Worm (Caenorhabditis elegans) whole organism, L2 larva: ENCODE results near the gene pix-1.

ENCODE experiments used
- C34F6.9 ChIP-seq: fragments of 150-350 bp; optimal IDR thresholded peaks from 2 replicates; lab custom pipeline; 2014; ENCODE audit warnings: missing biosample characterization, missing genetic modification characterization
- R02D3.7 ChIP-seq: fragments of 150-350 bp; optimal IDR thresholded peaks from 2 replicates; lab custom pipeline; 2014; ENCODE audit warnings: missing biosample characterization, missing genetic modification characterization
- Y55F3AM.14 ChIP-seq: fragments of 200-800 bp; sonication (Bioruptor generic); optimal IDR thresholded peaks from 2 replicates; lab custom pipeline; 2018; ENCODE audit warnings: mild to moderate bottlenecking, missing genetic modification characterization, missing compliant biosample characterization
- ZK546.5 ChIP-seq: sonication (generic microtip); optimal IDR thresholded peaks from 2 replicates; lab custom pipeline; 2017; ENCODE audit warnings: missing biosample characterization, missing genetic modification characterization
- alr-1 ChIP-seq: fragments of 150-350 bp; optimal IDR thresholded peaks from 2 replicates; lab custom pipeline; 2014; ENCODE audit warnings: missing biosample characterization, missing genetic modification characterization
- aly-2 ChIP-seq: fragments of 150-350 bp; optimal IDR thresholded peaks from 2 replicates; lab custom pipeline; 2014; ENCODE audit warnings: missing biosample characterization, missing genetic modification characterization
- ama-1 ChIP-seq: fragments of 150-350 bp; optimal IDR thresholded peaks from 2 replicates; lab custom pipeline; 2018; ENCODE audit warnings: inconsistent platforms
- blmp-1 ChIP-seq: sonication (generic microtip); optimal IDR thresholded peaks from 2 replicates; lab custom pipeline; 2017; ENCODE audit warnings: missing genetic modification characterization, mild to moderate bottlenecking, missing compliant biosample characterization, antibody characterized with exemption, moderate library complexity; ENCODE audit not compliant: insufficient read depth
- ceh-16 ChIP-seq: fragments of 150-350 bp; optimal IDR thresholded peaks from 2 replicates; lab custom pipeline; 2014; ENCODE audit warnings: missing biosample characterization, missing genetic modification characterization
- ceh-82 ChIP-seq: fragments of 150-350 bp; optimal IDR thresholded peaks from 2 replicates; lab custom pipeline; 2014; ENCODE audit warnings: missing biosample characterization, missing genetic modification characterization
- dmd-4 ChIP-seq: sonication (generic microtip); optimal IDR thresholded peaks from 2 replicates; lab custom pipeline; 2017; ENCODE audit warnings: missing biosample characterization, missing genetic modification characterization
- egl-27 ChIP-seq: sonication (generic microtip); optimal IDR thresholded peaks from 3 replicates; lab custom pipeline; 2017; ENCODE audit warnings: missing biosample characterization, missing genetic modification reagents, missing genetic modification characterization
- elt-1 ChIP-seq: fragments of 150-350 bp; optimal IDR thresholded peaks from 2 replicates; lab custom pipeline; 2014; ENCODE audit warnings: missing biosample characterization, missing genetic modification characterization
- elt-3 ChIP-seq: sonication (generic microtip); optimal IDR thresholded peaks from 2 replicates; lab custom pipeline; 2017; ENCODE audit warnings: missing biosample characterization, missing genetic modification characterization
- fos-1 ChIP-seq: fragments of 150-350 bp; optimal IDR thresholded peaks from 2 replicates; lab custom pipeline; 2014; ENCODE audit warnings: missing biosample characterization, missing genetic modification characterization
- gmeb-1 ChIP-seq: fragments of 150-350 bp; optimal IDR thresholded peaks from 2 replicates; lab custom pipeline; 2014; ENCODE audit warnings: missing biosample characterization, missing genetic modification characterization
- lin-11 ChIP-seq: fragments of 150-350 bp; sonication (generic microtip); optimal IDR thresholded peaks from 2 replicates; lab custom pipeline; 2014; ENCODE audit warnings: missing biosample characterization, missing genetic modification characterization, inconsistent platforms, mixed read lengths
- lin-13 ChIP-seq: fragments of 150-350 bp; optimal IDR thresholded peaks from 2 replicates; lab custom pipeline; 2014; ENCODE audit warnings: missing biosample characterization, missing genetic modification reagents, missing genetic modification characterization
- lin-39 ChIP-seq: fragments of 150-350 bp; optimal IDR thresholded peaks from 2 replicates; lab custom pipeline; 2014; ENCODE audit warnings: missing biosample characterization, missing genetic modification reagents, missing genetic modification characterization
- lsy-2 ChIP-seq, 2 experiments: fragments of 150-350 bp in 1 of 2; sonication (generic microtip) in 1 of 2; optimal IDR thresholded peaks; 2 replicates each; lab custom pipeline; 2014 to 2017; ENCODE audit warnings: missing biosample characterization in 2 of 2, missing genetic modification characterization in 2 of 2
- mab-5 ChIP-seq: fragments of 150-350 bp; optimal IDR thresholded peaks from 2 replicates; lab custom pipeline; 2014; ENCODE audit warnings: missing biosample characterization, missing genetic modification characterization
- mbf-1 ChIP-seq: sonication (generic microtip); optimal IDR thresholded peaks from 2 replicates; lab custom pipeline; 2017; ENCODE audit warnings: missing biosample characterization, missing genetic modification characterization
- mdl-1 ChIP-seq, 2 experiments: fragments of 150-350 bp in 1 of 2; sonication (generic microtip) in 1 of 2; optimal IDR thresholded peaks; 2 replicates each; lab custom pipeline; 2017; ENCODE audit warnings: missing biosample characterization in 2 of 2, missing genetic modification characterization in 2 of 2
- nhr-10 ChIP-seq: sonication (generic microtip); optimal IDR thresholded peaks from 2 replicates; lab custom pipeline; 2017; ENCODE audit warnings: missing biosample characterization, missing genetic modification characterization
- nhr-11 ChIP-seq: fragments of 150-350 bp; optimal IDR thresholded peaks from 2 replicates; lab custom pipeline; 2014; ENCODE audit warnings: missing biosample characterization, missing genetic modification characterization
- nhr-12 ChIP-seq: fragments of 150-350 bp; optimal IDR thresholded peaks from 2 replicates; lab custom pipeline; 2014; ENCODE audit warnings: missing biosample characterization, missing genetic modification characterization
- nhr-129 ChIP-seq: fragments of 150-350 bp; optimal IDR thresholded peaks from 2 replicates; lab custom pipeline; 2014; ENCODE audit warnings: missing biosample characterization, missing genetic modification characterization
- nhr-21 ChIP-seq: fragments of 150-350 bp; optimal IDR thresholded peaks from 2 replicates; lab custom pipeline; 2014; ENCODE audit warnings: missing biosample characterization, missing genetic modification characterization
- nhr-23 ChIP-seq: fragments of 150-350 bp; optimal IDR thresholded peaks from 2 replicates; lab custom pipeline; 2014; ENCODE audit warnings: missing biosample characterization, missing genetic modification reagents, missing genetic modification characterization
- nhr-25 ChIP-seq: fragments of 150-350 bp; sonication (generic microtip); optimal IDR thresholded peaks from 3 replicates; lab custom pipeline; 2014; ENCODE audit warnings: missing biosample characterization, missing genetic modification characterization
- nhr-77 ChIP-seq: fragments of 150-350 bp; optimal IDR thresholded peaks from 2 replicates; lab custom pipeline; 2014; ENCODE audit warnings: missing biosample characterization, missing genetic modification characterization
- peb-1 ChIP-seq: fragments of 150-350 bp; optimal IDR thresholded peaks from 2 replicates; lab custom pipeline; 2014; ENCODE audit warnings: missing biosample characterization, missing genetic modification characterization
- sem-4 ChIP-seq: fragments of 150-350 bp; optimal IDR thresholded peaks from 2 replicates; lab custom pipeline; 2014; ENCODE audit warnings: missing biosample characterization, missing genetic modification reagents, missing genetic modification characterization
- sma-9 ChIP-seq, 2 experiments: fragments of 150-350 bp in 1 of 2; sonication (generic microtip) in 1 of 2; optimal IDR thresholded peaks; 2 replicates each; lab custom pipeline; 2014 to 2016; ENCODE audit warnings: missing genetic modification characterization in 2 of 2, mild to moderate bottlenecking in 1 of 2, missing biosample characterization in 1 of 2, missing compliant biosample characterization in 1 of 2, missing genetic modification reagents in 1 of 2, moderate library complexity in 1 of 2
- snpc-4 ChIP-seq: fragments of 150-350 bp; optimal IDR thresholded peaks from 2 replicates; lab custom pipeline; 2014; ENCODE audit warnings: missing biosample characterization, missing genetic modification characterization
- unc-55 ChIP-seq: fragments of 150-350 bp; sonication (generic microtip); optimal IDR thresholded peaks from 3 replicates; lab custom pipeline; 2014; ENCODE audit warnings: missing biosample characterization, missing genetic modification reagents, missing genetic modification characterization
- unc-62 ChIP-seq: fragments of 150-350 bp; optimal IDR thresholded peaks from 2 replicates; lab custom pipeline; 2014; ENCODE audit warnings: missing biosample characterization, missing genetic modification reagents, missing genetic modification characterization
- ztf-1 ChIP-seq: fragments of 200-800 bp; sonication (Bioruptor generic); conservative IDR thresholded peaks from 2 replicates; pipeline ENCODE4 v1.3.6; 2022; ENCODE audit warnings: missing genetic modification characterization, missing compliant biosample characterization
- ztf-11 ChIP-seq: sonication (generic microtip); optimal IDR thresholded peaks from 2 replicates; lab custom pipeline; 2017; ENCODE audit warnings: missing biosample characterization, missing genetic modification characterization

Gene pix-1

ce11 chrX:13687111-13687512 is 40.0 kb upstream of the pix-1 start (continued):
- TF ChIP-seq mab-5: peak; percentile 35
- peak; percentile 68 for TF ChIP-seq ceh-16 (tag; lab: Kevin White, UChicago)
- TF ChIP-seq mbf-1: no peak
- TF ChIP-seq egl-27: no peak
- TF ChIP-seq ztf-11 (tag; lab: Kevin White, UChicago): no peak
- TF ChIP-seq nhr-77 (tag; lab: Kevin White, UChicago): no peak
- peak; percentile 12 for TF ChIP-seq blmp-1
- peak; percentile 63 for TF ChIP-seq Y55F3AM.14 (GFP tag; lab: Kevin White, UChicago)
- TF ChIP-seq C34F6.9 (tag; lab: Kevin White, UChicago): peak; percentile 60

ce11 chrX:13687655-13688054 is 39.4 kb upstream of the pix-1 start, which contains the start of gene adm-2:
TSS of gene adm-2 (plus strand) at chrX:13687955.
- TF ChIP-seq ama-1 (lab: Kevin White, UChicago) (no peak), dmd-4 (tag; lab: Kevin White, UChicago) (no peak), elt-3 (tag; lab: Kevin White, UChicago) (no peak), ZK546.5 (no peak), nhr-10 (tag; lab: Kevin White, UChicago) (no peak), mbf-1 (no peak)
- TF ChIP-seq, all 48 proteins: peak for 0

DNA sequence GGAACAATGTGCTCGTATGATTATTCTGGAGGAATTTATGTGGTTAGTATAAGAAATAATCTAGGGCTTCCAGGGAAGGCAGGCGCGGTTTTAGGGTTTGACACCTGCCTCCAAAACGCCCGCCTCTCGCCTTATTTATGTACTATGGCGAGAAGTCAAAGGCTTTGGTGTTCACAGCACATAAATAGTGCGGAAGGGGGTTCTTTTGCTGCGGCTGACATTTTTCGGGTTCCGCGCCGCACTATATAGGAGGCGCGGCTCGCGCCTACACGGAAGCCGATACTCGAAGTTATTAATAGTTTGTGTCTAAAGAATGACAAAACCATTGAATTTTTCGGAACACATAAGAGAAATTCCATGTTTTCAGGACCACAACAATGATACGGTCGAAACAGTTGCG is 36.8 kb upstream of the pix-1 start:
- peak; percentile 61 for TF ChIP-seq snpc-4 (tag; lab: Kevin White, UChicago)
- no peak for TF ChIP-seq nhr-12 (tag; lab: Kevin White, UChicago)

ce11 chrX:13696152-13696551 is 30.9 kb upstream of the pix-1 start:
- TF ChIP-seq lin-11 (tag; lab: Kevin White, UChicago): peak; percentile 31
- TF ChIP-seq sma-9 (GFP tag; optimal IDR thresholded peaks at IDR 0.05; lab: Kevin White, UChicago): no peak
- TF ChIP-seq sma-9 (tag; optimal IDR thresholded peaks at IDR 0.05; lab: Kevin White, UChicago): no peak
- TF ChIP-seq unc-55: peak; percentile 20

DNA sequence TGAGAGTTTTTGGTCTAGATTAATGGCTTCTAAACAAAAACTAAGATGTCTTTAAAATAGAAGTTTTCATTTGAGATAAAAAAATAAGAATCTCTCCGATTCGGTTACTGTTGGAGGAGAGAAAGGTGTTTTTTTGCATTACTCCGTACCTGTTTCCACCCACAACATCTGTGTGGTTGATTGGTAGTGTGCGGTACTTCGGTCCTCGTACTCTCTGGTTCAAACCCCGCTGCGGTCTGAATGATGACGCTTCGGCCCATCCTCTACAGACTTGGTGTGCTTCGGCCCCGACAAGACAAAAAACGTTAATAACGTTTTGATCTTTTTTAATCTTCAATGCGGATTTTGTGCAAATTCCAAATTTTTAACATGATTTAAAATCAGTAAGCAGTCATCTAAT is 29.6 kb upstream of the pix-1 start:
- TF ChIP-seq nhr-25 (no peak), R02D3.7 (tag; lab: Kevin White, UChicago) (no peak), fos-1 (tag; lab: Kevin White, UChicago) (no peak), ceh-82 (no peak), ztf-1 (GFP tag; lab: Robert Waterston, UW) (no peak), unc-62 (no peak), C34F6.9 (tag; lab: Kevin White, UChicago) (no peak), nhr-77 (tag; lab: Kevin White, UChicago) (no peak), lsy-2 (tag; optimal IDR thresholded peaks at IDR 0.05; lab: Kevin White, UChicago) (no peak), dmd-4 (tag; lab: Kevin White, UChicago) (no peak), alr-1 (tag; lab: Kevin White, UChicago) (no peak), lin-11 (tag; lab: Kevin White, UChicago) (no peak), sma-9 (GFP tag; optimal IDR thresholded peaks at IDR 0.05; lab: Kevin White, UChicago) (no peak), sma-9 (tag; optimal IDR thresholded peaks at IDR 0.05; lab: Kevin White, UChicago) (no peak), lin-39 (tag; lab: Kevin White, UChicago) (no peak)
- TF ChIP-seq, all 48 proteins: peak for 0

DNA sequence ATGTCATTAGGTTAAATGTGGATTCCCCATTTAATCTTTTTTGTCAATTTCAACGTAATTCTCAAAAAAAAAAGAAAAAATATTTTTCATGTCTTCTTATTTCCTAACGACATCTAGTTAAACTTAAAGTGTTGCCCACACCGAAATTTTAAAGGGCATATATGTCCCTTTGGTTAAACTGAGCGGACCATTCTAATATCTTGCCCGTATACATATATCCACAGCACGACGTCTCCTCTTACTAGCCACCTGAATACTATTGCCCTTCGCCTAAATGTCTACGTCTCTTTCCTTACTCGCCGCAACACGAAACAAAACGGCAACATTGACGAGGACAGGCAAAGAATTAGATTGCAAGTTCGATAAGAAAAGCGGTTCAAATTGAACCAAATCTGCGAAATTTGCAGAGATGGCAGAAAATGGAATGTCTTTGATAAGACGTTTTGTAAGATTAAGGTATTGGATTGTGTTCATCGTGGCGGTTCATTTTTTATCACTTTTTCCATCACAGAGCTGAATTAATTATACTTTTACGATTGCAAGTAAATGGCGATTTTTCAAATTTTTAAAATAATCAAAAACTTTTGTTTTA is 26.4 kb upstream of the pix-1 start:
- TF ChIP-seq nhr-11 (tag; lab: Kevin White, UChicago) (peak; percentile 70), snpc-4 (tag; lab: Kevin White, UChicago) (peak; percentile 94), R02D3.7 (tag; lab: Kevin White, UChicago) (peak; percentile 83), nhr-25 (peak; percentile 99), unc-62 (peak; percentile 97), ceh-16 (tag; lab: Kevin White, UChicago) (peak; percentile 98), ztf-11 (tag; lab: Kevin White, UChicago) (peak; percentile 78), aly-2 (tag; lab: Kevin White, UChicago) (peak; percentile 92), mbf-1 (peak; percentile 78), mdl-1 (tag; optimal IDR thresholded peaks at IDR 0.05; lab: Kevin White, UChicago) (peak; percentile 93 to 96), elt-1 (tag; lab: Kevin White, UChicago) (peak; percentile 80), egl-27 (peak; percentile 100), lin-13 (peak; percentile 99), nhr-12 (tag; lab: Kevin White, UChicago) (peak; percentile 72), gmeb-1 (peak; percentile 95), ZK546.5 (peak; percentile 81), ama-1 (lab: Kevin White, UChicago) (peak; percentile 47), ceh-82 (peak; percentile 99), blmp-1 (peak; percentile 91), nhr-129 (peak; percentile 100), lin-11 (tag; lab: Kevin White, UChicago) (peak; percentile 97), nhr-23 (tag; lab: Kevin White, UChicago) (no peak), fos-1 (tag; lab: Kevin White, UChicago) (peak; percentile 99), nhr-21 (tag; lab: Kevin White, UChicago) (peak; percentile 100), peb-1 (peak; percentile 66), unc-55 (peak; percentile 100), lin-39 (tag; lab: Kevin White, UChicago) (peak; percentile 100), Y55F3AM.14 (GFP tag; lab: Kevin White, UChicago) (peak; percentile 91), sem-4 (peak; percentile 99)
